Worm (Caenorhabditis elegans) whole organism, young adult: ENCODE results near the gene pap-1.

Experiments
- B0261.1 ChIP-seq: sonication (generic microtip); optimal IDR thresholded peaks from 2 replicates; lab custom pipeline; 2016; ENCODE audit warnings: mild to moderate bottlenecking, missing genetic modification characterization, moderate library complexity, missing compliant biosample characterization
- B0336.3 ChIP-seq: fragments of 200-800 bp; sonication (Bioruptor generic); IDR thresholded peaks from 2 replicates; pipeline ENCODE4 v1.3.6; 2022; ENCODE audit warnings: missing genetic modification characterization, missing compliant biosample characterization
- F37B4.10 ChIP-seq: fragments of 200-800 bp; sonication (Bioruptor generic); IDR thresholded peaks from 2 replicates; pipeline ENCODE4 v1.3.6; 2022; ENCODE audit warnings: missing genetic modification characterization, missing compliant biosample characterization
- Y79H2A.3 ChIP-seq: fragments of 200-800 bp; sonication (Bioruptor generic); conservative IDR thresholded peaks from 2 replicates; pipeline ENCODE4 v1.3.6; 2022; ENCODE audit warnings: missing genetic modification reagents, missing genetic modification characterization, missing compliant biosample characterization
- ceh-40 ChIP-seq: fragments of 200-800 bp; sonication (Bioruptor generic); IDR thresholded peaks from 2 replicates; pipeline ENCODE4 v1.3.6; 2022; ENCODE audit warnings: missing genetic modification characterization, missing compliant biosample characterization
- lsl-1 ChIP-seq: fragments of 200-800 bp; sonication (Bioruptor generic); optimal IDR thresholded peaks from 2 replicates; lab custom pipeline; 2018; ENCODE audit warnings: mild to moderate bottlenecking, missing genetic modification characterization, moderate library complexity, missing compliant biosample characterization
- snpc-4 ChIP-seq, 5 experiments: fragments of 150-350 bp in 1 of 5; sonication (generic microtip) in 4 of 5; optimal IDR thresholded peaks; 2 replicates each; lab custom pipeline; 2014 to 2018; ENCODE audit warnings: missing genetic modification characterization in 5 of 5, missing biosample characterization in 3 of 5, antibody characterized with exemption in 2 of 5, mild to moderate bottlenecking in 2 of 5, missing compliant biosample characterization in 2 of 5, missing genotype in 2 of 5, moderate library complexity in 2 of 5, missing genetic modification reagents in 1 of 5
- ztf-3 ChIP-seq: fragments of 200-800 bp; sonication (Bioruptor generic); optimal IDR thresholded peaks from 2 replicates; lab custom pipeline; 2018; ENCODE audit warnings: mild to moderate bottlenecking, missing genetic modification characterization, missing compliant biosample characterization

- no peak for TF ChIP-seq lsl-1 (GFP tag; lab: Kevin White, UChicago)
- TF ChIP-seq ceh-40 (GFP tag; lab: Robert Waterston, UW) = no peak
- TF ChIP-seq B0336.3 = no peak
- no peak for TF ChIP-seq snpc-4 (GFP tag; optimal IDR thresholded peaks at IDR 0.05; lab: Kevin White, UChicago)
- no peak for TF ChIP-seq snpc-4 (tag; optimal IDR thresholded peaks at IDR 0.05; lab: Kevin White, UChicago)
- TF ChIP-seq Y79H2A.3 (GFP tag; lab: Robert Waterston, UW) = no peak
- no peak for TF ChIP-seq ztf-3 (GFP tag; lab: Kevin White, UChicago)
- TF ChIP-seq F37B4.10 (GFP tag; lab: Robert Waterston, UW) = no peak
- TF ChIP-seq B0261.1 (tag; lab: Kevin White, UChicago) = no peak
These were observed 28.1 kb downstream of the pap-1 start for ce11 chrV:10469845-10470244.
